Worm (Caenorhabditis elegans): ENCODE data around the gene C07A12.7.

C07A12.7 gene

ce11 chrX:4469297-4469816, 52.6 kb downstream of the C07A12.7 start, which contains the start of gene asb-2 (continued):
- TF ChIP-seq F57A8.1 (GFP tag; optimal IDR thresholded peaks at IDR 0.05): no peak
- no peak for TF ChIP-seq C06A6.2 (GFP tag; conservative IDR thresholded peaks at IDR 0.05)
- no peak for TF ChIP-seq Y95B8A.8 (GFP tag; IDR thresholded peaks at IDR 0.05)
- no peak for TF ChIP-seq aptf-3 (GFP tag; IDR thresholded peaks at IDR 0.05)
- no peak for TF ChIP-seq dpl-1 (GFP tag; optimal IDR thresholded peaks at IDR 0.05)
- no peak for TF ChIP-seq sptf-2 (GFP tag; optimal IDR thresholded peaks at IDR 0.05)
- no peak for TF ChIP-seq tbx-9 (tag; optimal IDR thresholded peaks at IDR 0.05; ENCODE audit: borderline replicate concordance)
- no peak for TF ChIP-seq gei-17 (GFP tag; optimal IDR thresholded peaks at IDR 0.05)
- peak; percentile 36; the same call in 1 of the 2 replicates for TF ChIP-seq pbrm-1 (GFP tag; IDR thresholded peaks at IDR 0.05)
- TF ChIP-seq mes-4 (tag; optimal IDR thresholded peaks at IDR 0.05): no peak
- peak; percentile 80 for TF ChIP-seq mcd-1 (GFP tag; IDR thresholded peaks at IDR 0.05)
- no peak for TF ChIP-seq madf-6 (GFP tag; IDR thresholded peaks at IDR 0.05)
- peak; percentile 52 for TF ChIP-seq ceh-27 (GFP tag; optimal IDR thresholded peaks at IDR 0.05)
- TF ChIP-seq ztf-28 (GFP tag; IDR thresholded peaks at IDR 0.05): no peak
- TF ChIP-seq Y79H2A.3 (GFP tag; conservative IDR thresholded peaks at IDR 0.05): no peak
- TF ChIP-seq rcor-1 (GFP tag; IDR thresholded peaks at IDR 0.05): no peak
- TF ChIP-seq nhr-90 (tag; optimal IDR thresholded peaks at IDR 0.05): no peak
- no peak for TF ChIP-seq bed-1 (GFP tag; IDR thresholded peaks at IDR 0.05)
- no peak for TF ChIP-seq ztf-25 (GFP tag; IDR thresholded peaks at IDR 0.05)
- TF ChIP-seq nfyb-1 (GFP tag; IDR thresholded peaks at IDR 0.05): no peak; the same call in 1 of the 2 replicates
- no peak for TF ChIP-seq fkh-3 (tag; optimal IDR thresholded peaks at IDR 0.05)
- TF ChIP-seq mel-28 (tag; optimal IDR thresholded peaks at IDR 0.05; ENCODE audit: borderline replicate concordance): no peak
- TF ChIP-seq tbp1 (GFP tag; optimal IDR thresholded peaks at IDR 0.05): peak; percentile 46
- no peak for TF ChIP-seq ztf-22 (GFP tag; optimal IDR thresholded peaks at IDR 0.05)
- TF ChIP-seq Y53G8AR.9 (GFP tag; conservative IDR thresholded peaks at IDR 0.05): no peak
- no peak for TF ChIP-seq nhr-27 (tag; optimal IDR thresholded peaks at IDR 0.05)
- TF ChIP-seq ets-4 (GFP tag; optimal IDR thresholded peaks at IDR 0.05): no peak
- no peak for TF ChIP-seq ama-1 (optimal IDR thresholded peaks at IDR 0.05)
- TF ChIP-seq ama-1 (GFP tag; optimal IDR thresholded peaks at IDR 0.05): no peak
- no peak for TF ChIP-seq athp-1 (tag; optimal IDR thresholded peaks at IDR 0.05)
- TF ChIP-seq madf-10 (tag; optimal IDR thresholded peaks at IDR 0.05): peak; percentile 32
- no peak for TF ChIP-seq C17E4.6 (GFP tag; IDR thresholded peaks at IDR 0.05)
- no peak for TF ChIP-seq ekl-4 (GFP tag; IDR thresholded peaks at IDR 0.05)
- no peak for TF ChIP-seq F49E8.2 (tag; optimal IDR thresholded peaks at IDR 0.05; ENCODE audit: insufficient read depth)
- no peak for TF ChIP-seq rpc-1 (optimal IDR thresholded peaks at IDR 0.05)
- no peak for TF ChIP-seq rpc-1 (tag; optimal IDR thresholded peaks at IDR 0.05)
- no peak for TF ChIP-seq nhr-179 (tag; optimal IDR thresholded peaks at IDR 0.05)
- no peak for TF ChIP-seq sea-2 (GFP tag; IDR thresholded peaks at IDR 0.05)
- TF ChIP-seq egrh-3 (GFP tag; IDR thresholded peaks at IDR 0.05): no peak
- no peak for TF ChIP-seq B0261.1 (tag; optimal IDR thresholded peaks at IDR 0.05)
- no peak for TF ChIP-seq somi-1 (GFP tag; optimal IDR thresholded peaks at IDR 0.05)
- TF ChIP-seq unc-130 (GFP tag; optimal IDR thresholded peaks at IDR 0.05): no peak
- no peak for TF ChIP-seq ceh-58 (GFP tag; IDR thresholded peaks at IDR 0.05)
- TF ChIP-seq lin-35 (GFP tag; optimal IDR thresholded peaks at IDR 0.05): peak in 1 of 3 experiments; percentile 66
- TF ChIP-seq lin-40 (tag; optimal IDR thresholded peaks at IDR 0.05): peak; percentile 75
- no peak for TF ChIP-seq ceh-40 (GFP tag; IDR thresholded peaks at IDR 0.05)
- TF ChIP-seq dpff-1 (tag; optimal IDR thresholded peaks at IDR 0.05): no peak
- TF ChIP-seq snpc-1.3 (tag; optimal IDR thresholded peaks at IDR 0.05; ENCODE audit: insufficient read depth): no peak
- TF ChIP-seq F37B4.10 (GFP tag; IDR thresholded peaks at IDR 0.05): no peak
- TF ChIP-seq F33H1.4 (GFP tag; IDR thresholded peaks at IDR 0.05): peak; percentile 87

Data from whole organism, young adult.